Fruit fly (Drosophila melanogaster) whole organism, adult: ENCODE results near the gene dysf.

Source experiments
- CG7045 ChIP-seq: fragments of 200-800 bp; sonication (Bioruptor generic); optimal IDR thresholded peaks from 2 replicates; lab custom pipeline; 2017; ENCODE audit warnings: missing biosample characterization, mild to moderate bottlenecking, missing genetic modification characterization
- Clk ChIP-seq: fragments of 200-800 bp; sonication (Bioruptor generic); optimal IDR thresholded peaks from 2 replicates; lab custom pipeline; 2017; ENCODE audit warnings: missing biosample characterization, missing genetic modification characterization
- Crg-1 ChIP-seq: fragments of 200-800 bp; sonication (Bioruptor generic); optimal IDR thresholded peaks from 2 replicates; lab custom pipeline; 2016; ENCODE audit warnings: missing biosample characterization, missing genetic modification characterization
- Hr96 ChIP-seq: fragments of 200-800 bp; sonication (Bioruptor generic); optimal IDR thresholded peaks from 2 replicates; lab custom pipeline; 2016; ENCODE audit warnings: missing biosample characterization, missing genetic modification characterization
- cnc ChIP-seq, 2 experiments: fragments of >200 bp; optimal IDR thresholded peaks; 2 replicates each; lab custom pipeline; 2017

- TF ChIP-seq Crg-1 (GFP tag; lab: Kevin White, UChicago) (no peak), Clk (GFP tag; lab: Kevin White, UChicago) (no peak), Hr96 (GFP tag; lab: Kevin White, UChicago) (no peak), CG7045 (GFP tag; lab: Kevin White, UChicago) (no peak), cnc (optimal IDR thresholded peaks at IDR 0.05; lab: Kevin White, UChicago) (no peak)
These were observed 26.0 kb downstream of the dysf start for dm6 chr3R:26072477-26072876.
